Fruit fly (Drosophila melanogaster) whole organism, pupa: ENCODE data around the gene witty.

ENCODE experiments used
- CG13204 ChIP-seq: fragments of 200-800 bp; sonication (Bioruptor generic); optimal IDR thresholded peaks from 2 replicates; lab custom pipeline; 2018; ENCODE audit warnings: missing biosample characterization, mild to moderate bottlenecking, missing genetic modification characterization, moderate library complexity
- CG15710 ChIP-seq: fragments of 200-800 bp; sonication (Bioruptor generic); optimal IDR thresholded peaks from 2 replicates; lab custom pipeline; 2018; ENCODE audit warnings: missing biosample characterization, mild to moderate bottlenecking, missing genetic modification characterization, moderate library complexity
- CG4496 ChIP-seq: fragments of 200-800 bp; sonication (Bioruptor generic); IDR thresholded peaks from 3 replicates; pipeline ENCODE4 v1.3.6; 2022; ENCODE audit warnings: missing biosample characterization, missing genetic modification characterization
- EcR ChIP-seq: fragments of 200-800 bp; sonication (Bioruptor generic); optimal IDR thresholded peaks from 3 replicates; lab custom pipeline; 2019; ENCODE audit warnings: missing biosample characterization, missing genetic modification characterization, mild to moderate bottlenecking, moderate library complexity, missing genetic modification reagents

dm6 chr2L:8319858-8320525 is 18.1 kb upstream of the witty start, which contains the start of the genes mtsh and strat:
- TF ChIP-seq CG4496 (GFP tag; lab: Robert Waterston, UW) (peak; percentile 76), EcR (GFP tag; lab: Kevin White, UChicago) (no peak), CG15710 (tag; lab: Kevin White, UChicago) (peak; percentile 23), CG13204 (GFP tag; lab: Kevin White, UChicago) (no peak)
